Fruit fly (Drosophila melanogaster): ENCODE measurements around the gene CG7194.

The CG7194 gene

dm6 chr3L:8285291-8285690 lies 18.6 kb downstream of the CG7194 start:
- no peak for TF ChIP-seq CG7045 (GFP tag; optimal IDR thresholded peaks at IDR 0.05)

DNA sequence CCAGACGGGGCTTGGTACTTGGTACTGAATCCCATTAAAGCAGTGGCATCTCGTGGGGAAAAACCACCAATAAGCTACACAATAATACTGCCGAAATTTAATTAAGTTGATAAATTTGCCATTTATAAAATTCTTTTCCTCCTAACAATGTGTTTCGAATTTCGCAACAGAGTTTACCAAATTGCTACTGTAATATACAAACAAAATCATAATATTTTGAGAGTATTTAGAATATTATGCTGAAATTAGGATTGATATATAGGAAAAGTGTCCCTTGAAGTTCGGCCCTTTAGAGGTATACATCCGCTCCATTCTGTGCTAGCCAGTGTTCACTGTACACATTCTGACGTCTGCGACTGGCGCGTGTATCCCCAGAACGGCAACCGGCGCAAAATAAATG lies 19.2 kb downstream of the CG7194 start:
- TF ChIP-seq CG1620 (GFP tag; optimal IDR thresholded peaks at IDR 0.05), result no peak
- no peak for TF ChIP-seq ovo (GFP tag; optimal IDR thresholded peaks at IDR 0.05)
- no peak for TF ChIP-seq CG33017 (tag; optimal IDR thresholded peaks at IDR 0.05)
- TF ChIP-seq CG11617 (GFP tag; optimal IDR thresholded peaks at IDR 0.05), result no peak
- no peak for TF ChIP-seq CG14711 (tag; optimal IDR thresholded peaks at IDR 0.05)
- TF ChIP-seq CG7045 (GFP tag; optimal IDR thresholded peaks at IDR 0.05), result no peak
- no peak for TF ChIP-seq cnc (optimal IDR thresholded peaks at IDR 0.05)
- no peak for TF ChIP-seq tj (GFP tag; optimal IDR thresholded peaks at IDR 0.05)
- no peak for TF ChIP-seq CG12768 (GFP tag; optimal IDR thresholded peaks at IDR 0.05)
- no peak for TF ChIP-seq Clk (GFP tag; optimal IDR thresholded peaks at IDR 0.05)
- no peak for TF ChIP-seq CG5204 (GFP tag; optimal IDR thresholded peaks at IDR 0.05)
- TF ChIP-seq pad (GFP tag; optimal IDR thresholded peaks at IDR 0.05), result no peak
- no peak for TF ChIP-seq cic (GFP tag; optimal IDR thresholded peaks at IDR 0.05)
- TF ChIP-seq Hr96 (GFP tag; optimal IDR thresholded peaks at IDR 0.05), result no peak
- TF ChIP-seq toe (GFP tag; optimal IDR thresholded peaks at IDR 0.05), result no peak
- no peak for TF ChIP-seq kay (GFP tag; ENCODE audit: borderline replicate concordance)
- TF ChIP-seq CG7101 (tag; optimal IDR thresholded peaks at IDR 0.05), result no peak
- no peak for TF ChIP-seq Crg-1 (GFP tag; optimal IDR thresholded peaks at IDR 0.05)
- TF ChIP-seq Mnt (GFP tag; optimal IDR thresholded peaks at IDR 0.05), result no peak
- no peak for TF ChIP-seq bab1 (GFP tag; optimal IDR thresholded peaks at IDR 0.05)
